Worm (Caenorhabditis elegans) whole organism, L2 larva: ENCODE results near the gene abu-2.

ENCODE experiments used
- C34F6.9 ChIP-seq: fragments of 150-350 bp; optimal IDR thresholded peaks from 2 replicates; lab custom pipeline; 2014; ENCODE audit warnings: missing biosample characterization, missing genetic modification characterization
- F13H6.1 ChIP-seq: sonication (generic microtip); optimal IDR thresholded peaks from 2 replicates; lab custom pipeline; 2016; ENCODE audit warnings: missing genetic modification characterization, missing compliant biosample characterization
- R02D3.7 ChIP-seq: fragments of 150-350 bp; optimal IDR thresholded peaks from 2 replicates; lab custom pipeline; 2014; ENCODE audit warnings: missing biosample characterization, missing genetic modification characterization
- Y55F3AM.14 ChIP-seq: fragments of 200-800 bp; sonication (Bioruptor generic); optimal IDR thresholded peaks from 2 replicates; lab custom pipeline; 2018; ENCODE audit warnings: mild to moderate bottlenecking, missing genetic modification characterization, missing compliant biosample characterization
- alr-1 ChIP-seq: fragments of 150-350 bp; optimal IDR thresholded peaks from 2 replicates; lab custom pipeline; 2014; ENCODE audit warnings: missing biosample characterization, missing genetic modification characterization
- aly-2 ChIP-seq: fragments of 150-350 bp; optimal IDR thresholded peaks from 2 replicates; lab custom pipeline; 2014; ENCODE audit warnings: missing biosample characterization, missing genetic modification characterization
- ama-1 ChIP-seq: fragments of 150-350 bp; optimal IDR thresholded peaks from 2 replicates; lab custom pipeline; 2018; ENCODE audit warnings: inconsistent platforms
- blmp-1 ChIP-seq: sonication (generic microtip); optimal IDR thresholded peaks from 2 replicates; lab custom pipeline; 2017; ENCODE audit warnings: missing genetic modification characterization, mild to moderate bottlenecking, missing compliant biosample characterization, antibody characterized with exemption, moderate library complexity; ENCODE audit not compliant: insufficient read depth
- crh-2 ChIP-seq: sonication (generic microtip); optimal IDR thresholded peaks from 2 replicates; lab custom pipeline; 2017; ENCODE audit warnings: missing biosample characterization, missing genetic modification characterization
- dmd-4 ChIP-seq: sonication (generic microtip); optimal IDR thresholded peaks from 2 replicates; lab custom pipeline; 2017; ENCODE audit warnings: missing biosample characterization, missing genetic modification characterization
- egl-27 ChIP-seq: sonication (generic microtip); optimal IDR thresholded peaks from 3 replicates; lab custom pipeline; 2017; ENCODE audit warnings: missing biosample characterization, missing genetic modification reagents, missing genetic modification characterization
- elt-1 ChIP-seq: fragments of 150-350 bp; optimal IDR thresholded peaks from 2 replicates; lab custom pipeline; 2014; ENCODE audit warnings: missing biosample characterization, missing genetic modification characterization
- elt-3 ChIP-seq: sonication (generic microtip); optimal IDR thresholded peaks from 2 replicates; lab custom pipeline; 2017; ENCODE audit warnings: missing biosample characterization, missing genetic modification characterization
- fos-1 ChIP-seq: fragments of 150-350 bp; optimal IDR thresholded peaks from 2 replicates; lab custom pipeline; 2014; ENCODE audit warnings: missing biosample characterization, missing genetic modification characterization
- gmeb-1 ChIP-seq: fragments of 150-350 bp; optimal IDR thresholded peaks from 2 replicates; lab custom pipeline; 2014; ENCODE audit warnings: missing biosample characterization, missing genetic modification characterization
- lin-11 ChIP-seq: fragments of 150-350 bp; sonication (generic microtip); optimal IDR thresholded peaks from 2 replicates; lab custom pipeline; 2014; ENCODE audit warnings: missing biosample characterization, missing genetic modification characterization, inconsistent platforms, mixed read lengths
- lin-13 ChIP-seq: fragments of 150-350 bp; optimal IDR thresholded peaks from 2 replicates; lab custom pipeline; 2014; ENCODE audit warnings: missing biosample characterization, missing genetic modification reagents, missing genetic modification characterization
- lin-39 ChIP-seq: fragments of 150-350 bp; optimal IDR thresholded peaks from 2 replicates; lab custom pipeline; 2014; ENCODE audit warnings: missing biosample characterization, missing genetic modification reagents, missing genetic modification characterization
- lsy-2 ChIP-seq, 2 experiments: fragments of 150-350 bp in 1 of 2; sonication (generic microtip) in 1 of 2; optimal IDR thresholded peaks; 2 replicates each; lab custom pipeline; 2014 to 2017; ENCODE audit warnings: missing biosample characterization in 2 of 2, missing genetic modification characterization in 2 of 2
- mab-5 ChIP-seq: fragments of 150-350 bp; optimal IDR thresholded peaks from 2 replicates; lab custom pipeline; 2014; ENCODE audit warnings: missing biosample characterization, missing genetic modification characterization
- mbf-1 ChIP-seq: sonication (generic microtip); optimal IDR thresholded peaks from 2 replicates; lab custom pipeline; 2017; ENCODE audit warnings: missing biosample characterization, missing genetic modification characterization
- mdl-1 ChIP-seq, 2 experiments: fragments of 150-350 bp in 1 of 2; sonication (generic microtip) in 1 of 2; optimal IDR thresholded peaks; 2 replicates each; lab custom pipeline; 2017; ENCODE audit warnings: missing biosample characterization in 2 of 2, missing genetic modification characterization in 2 of 2
- nhr-129 ChIP-seq: fragments of 150-350 bp; optimal IDR thresholded peaks from 2 replicates; lab custom pipeline; 2014; ENCODE audit warnings: missing biosample characterization, missing genetic modification characterization
- nhr-21 ChIP-seq: fragments of 150-350 bp; optimal IDR thresholded peaks from 2 replicates; lab custom pipeline; 2014; ENCODE audit warnings: missing biosample characterization, missing genetic modification characterization
- nhr-23 ChIP-seq: fragments of 150-350 bp; optimal IDR thresholded peaks from 2 replicates; lab custom pipeline; 2014; ENCODE audit warnings: missing biosample characterization, missing genetic modification reagents, missing genetic modification characterization
- nhr-25 ChIP-seq: fragments of 150-350 bp; sonication (generic microtip); optimal IDR thresholded peaks from 3 replicates; lab custom pipeline; 2014; ENCODE audit warnings: missing biosample characterization, missing genetic modification characterization
- nhr-6 ChIP-seq: fragments of 150-350 bp; optimal IDR thresholded peaks from 2 replicates; lab custom pipeline; 2014; ENCODE audit warnings: missing biosample characterization, missing genetic modification characterization
- nhr-77 ChIP-seq: fragments of 150-350 bp; optimal IDR thresholded peaks from 2 replicates; lab custom pipeline; 2014; ENCODE audit warnings: missing biosample characterization, missing genetic modification characterization
- peb-1 ChIP-seq: fragments of 150-350 bp; optimal IDR thresholded peaks from 2 replicates; lab custom pipeline; 2014; ENCODE audit warnings: missing biosample characterization, missing genetic modification characterization
- skn-1 ChIP-seq: sonication (generic microtip); optimal IDR thresholded peaks from 2 replicates; lab custom pipeline; 2017; ENCODE audit warnings: missing biosample characterization, missing genetic modification characterization
- sma-3 ChIP-seq: sonication (generic microtip); optimal IDR thresholded peaks from 2 replicates; lab custom pipeline; 2016; ENCODE audit warnings: missing genetic modification reagents, missing genetic modification characterization, missing compliant biosample characterization
- sma-9 ChIP-seq, 2 experiments: fragments of 150-350 bp in 1 of 2; sonication (generic microtip) in 1 of 2; optimal IDR thresholded peaks; 2 replicates each; lab custom pipeline; 2014 to 2016; ENCODE audit warnings: missing genetic modification characterization in 2 of 2, mild to moderate bottlenecking in 1 of 2, missing biosample characterization in 1 of 2, missing compliant biosample characterization in 1 of 2, missing genetic modification reagents in 1 of 2, moderate library complexity in 1 of 2
- snpc-4 ChIP-seq: fragments of 150-350 bp; optimal IDR thresholded peaks from 2 replicates; lab custom pipeline; 2014; ENCODE audit warnings: missing biosample characterization, missing genetic modification characterization
- unc-55 ChIP-seq: fragments of 150-350 bp; sonication (generic microtip); optimal IDR thresholded peaks from 3 replicates; lab custom pipeline; 2014; ENCODE audit warnings: missing biosample characterization, missing genetic modification reagents, missing genetic modification characterization
- ztf-1 ChIP-seq: fragments of 200-800 bp; sonication (Bioruptor generic); conservative IDR thresholded peaks from 2 replicates; pipeline ENCODE4 v1.3.6; 2022; ENCODE audit warnings: missing genetic modification characterization, missing compliant biosample characterization
- ztf-11 ChIP-seq: sonication (generic microtip); optimal IDR thresholded peaks from 2 replicates; lab custom pipeline; 2017; ENCODE audit warnings: missing biosample characterization, missing genetic modification characterization
- ztf-4 ChIP-seq: fragments of 150-350 bp; optimal IDR thresholded peaks from 2 replicates; lab custom pipeline; 2014; ENCODE audit warnings: missing biosample characterization, missing genetic modification characterization

abu-2 gene

DNA sequence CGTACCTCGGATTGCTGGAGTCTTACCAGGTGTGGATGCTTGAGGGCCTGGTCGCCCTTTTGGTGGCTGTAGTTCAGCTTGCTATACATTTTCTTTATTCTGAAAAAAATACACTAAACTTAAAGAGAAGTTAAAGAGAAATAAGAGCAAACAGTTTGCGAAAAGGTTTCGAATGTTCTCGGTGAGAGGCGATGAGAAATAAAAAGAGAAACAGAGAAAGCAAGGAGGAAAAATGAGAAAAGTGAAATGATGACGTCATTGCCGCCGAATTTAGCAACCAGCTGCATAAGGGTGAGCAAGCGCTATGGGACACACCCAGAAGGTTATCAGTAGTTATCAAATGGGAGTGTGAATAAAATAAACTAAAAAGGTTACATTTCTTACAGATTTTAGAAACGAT is 43.3 kb upstream of the abu-2 start, which contains the start of gene cebp-1:
Gene cebp-1, minus strand, starts transcription at position 99 of the 400 bp plus-strand sequence.
- TF ChIP-seq ztf-11 (tag; lab: Kevin White, UChicago) (no peak), lsy-2 (tag; optimal IDR thresholded peaks at IDR 0.05; lab: Kevin White, UChicago) (peak in 1 of 2 experiments; percentile 7), alr-1 (tag; lab: Kevin White, UChicago) (no peak), egl-27 (tag; lab: Kevin White, UChicago) (peak; percentile 33), sma-9 (GFP tag; optimal IDR thresholded peaks at IDR 0.05; lab: Kevin White, UChicago) (peak; percentile 85), sma-9 (tag; optimal IDR thresholded peaks at IDR 0.05; lab: Kevin White, UChicago) (no peak), nhr-129 (tag; lab: Kevin White, UChicago) (no peak), Y55F3AM.14 (GFP tag; lab: Kevin White, UChicago) (no peak), dmd-4 (tag; lab: Kevin White, UChicago) (no peak), crh-2 (tag; lab: Kevin White, UChicago) (no peak), sma-3 (peak; percentile 23), blmp-1 (peak; percentile 63), lin-39 (tag; lab: Kevin White, UChicago) (no peak), F13H6.1 (tag; lab: Kevin White, UChicago) (peak; percentile 18), unc-55 (GFP tag; lab: Kevin White, UChicago) (peak; percentile 36), aly-2 (tag; lab: Kevin White, UChicago) (no peak), nhr-23 (tag; lab: Kevin White, UChicago) (no peak), nhr-6 (tag; lab: Kevin White, UChicago) (no peak), nhr-77 (no peak), elt-3 (no peak), ama-1 (lab: Kevin White, UChicago) (peak; percentile 30), fos-1 (tag; lab: Kevin White, UChicago) (peak; percentile 89), elt-1 (no peak), skn-1 (tag; lab: Kevin White, UChicago) (no peak)

DNA sequence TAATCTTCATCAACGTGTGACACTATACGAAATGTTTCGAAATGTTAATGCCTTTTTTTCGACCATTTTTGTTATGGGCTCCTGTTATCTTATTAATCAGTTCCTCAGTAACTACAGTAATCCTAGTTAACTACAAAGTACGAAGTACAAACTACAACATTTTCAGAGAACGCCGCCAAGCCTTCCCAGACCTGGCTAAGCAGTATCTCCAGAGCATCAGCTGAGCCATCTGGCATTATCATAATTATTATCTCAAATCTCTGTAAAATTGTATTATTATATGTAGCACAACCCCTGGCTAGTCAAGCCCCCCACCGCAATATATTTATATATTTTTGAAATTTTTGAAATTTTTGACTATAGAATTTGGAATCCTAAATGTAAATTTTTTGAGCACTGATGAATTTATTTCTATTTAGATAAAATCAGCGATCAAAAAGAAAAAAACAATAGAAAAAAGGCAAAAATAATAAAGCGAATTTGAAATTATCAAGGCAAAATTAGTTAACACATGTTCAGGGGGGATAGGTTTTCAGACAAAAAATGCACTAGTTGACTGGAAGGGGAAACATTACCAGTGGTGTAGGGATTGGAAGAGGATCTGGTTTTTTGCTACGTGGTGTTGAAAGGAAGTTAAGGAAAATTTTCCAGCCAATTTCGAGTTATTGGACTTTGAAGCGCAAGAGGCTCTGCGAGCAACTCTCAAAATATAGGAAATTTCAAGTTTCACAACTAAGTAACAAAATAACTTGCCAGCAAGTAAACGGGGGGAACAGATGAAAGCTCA is 41.6 kb upstream of the abu-2 start:
- TF ChIP-seq elt-1, result no peak
- TF ChIP-seq F13H6.1 (tag; lab: Kevin White, UChicago), result peak; percentile 20
- TF ChIP-seq ztf-4, result peak; percentile 32
- TF ChIP-seq nhr-21 (tag; lab: Kevin White, UChicago), result no peak
- peak; percentile 83 for TF ChIP-seq ama-1 (lab: Kevin White, UChicago)
- no peak for TF ChIP-seq gmeb-1

DNA sequence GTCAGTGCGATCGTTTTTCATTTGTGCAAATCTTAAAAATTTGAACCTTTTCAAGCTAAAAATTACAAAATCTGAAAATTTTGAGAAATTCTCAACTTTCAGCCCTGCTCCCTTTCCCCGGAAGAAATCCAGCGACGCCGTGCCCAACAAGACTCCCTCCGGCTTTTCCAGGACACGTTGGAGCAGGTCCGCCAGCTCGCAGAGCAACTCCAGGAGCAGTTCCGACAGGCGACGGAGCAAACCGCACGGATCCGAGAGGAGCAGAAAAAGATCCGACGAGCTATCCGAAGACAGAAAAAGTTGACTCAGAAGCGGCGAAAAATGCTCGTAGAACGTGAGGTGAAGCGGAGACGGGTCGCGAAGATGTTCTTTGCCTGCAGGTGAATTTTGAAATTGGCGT is 40.8 kb upstream of the abu-2 start:
- no peak for TF ChIP-seq sma-3
- TF ChIP-seq fos-1 (tag; lab: Kevin White, UChicago), result no peak
- no peak for TF ChIP-seq peb-1 (tag; lab: Kevin White, UChicago)
- no peak for TF ChIP-seq ztf-1 (GFP tag; lab: Robert Waterston, UW)
- TF ChIP-seq mab-5 (tag; lab: Kevin White, UChicago), result no peak
- no peak for TF ChIP-seq nhr-23 (tag; lab: Kevin White, UChicago)
- TF ChIP-seq egl-27 (tag; lab: Kevin White, UChicago), result no peak
- no peak for TF ChIP-seq elt-1
- no peak for TF ChIP-seq lin-39 (tag; lab: Kevin White, UChicago)
- no peak for TF ChIP-seq R02D3.7
- TF ChIP-seq nhr-77, result no peak

DNA sequence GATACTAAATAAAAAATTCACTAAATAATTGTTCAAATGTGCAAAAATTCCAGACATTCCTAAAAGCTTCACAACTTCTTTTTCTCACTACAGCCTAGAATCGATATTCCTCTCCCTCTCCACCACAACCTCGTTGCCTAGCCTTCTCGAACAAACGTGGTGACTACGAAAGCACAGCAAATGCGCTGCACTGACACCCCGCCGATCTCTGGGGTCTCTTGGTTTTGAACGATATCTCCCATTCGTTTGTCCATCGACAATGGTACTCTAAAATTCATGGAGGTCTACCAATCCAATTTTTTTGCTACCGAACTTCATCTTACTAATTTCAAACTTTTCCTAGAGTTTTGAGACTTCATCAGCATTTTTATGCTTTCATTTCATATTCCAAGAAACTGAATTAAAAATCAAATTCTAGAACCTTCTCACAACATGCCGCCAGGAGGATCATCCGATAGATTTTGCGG is 39.9 kb upstream of the abu-2 start, which contains the start of gene W05H7.1:
Gene W05H7.1, plus strand, starts transcription at position 417 of the 467 bp plus-strand sequence.
- TF ChIP-seq lsy-2 (tag; optimal IDR thresholded peaks at IDR 0.05; lab: Kevin White, UChicago) (peak in 1 of 2 experiments; percentile 51), crh-2 (tag; lab: Kevin White, UChicago) (peak; percentile 51), sma-3 (peak; percentile 3), mbf-1 (no peak), nhr-21 (tag; lab: Kevin White, UChicago) (no peak), nhr-25 (tag; lab: Kevin White, UChicago) (peak; percentile 38), sma-9 (GFP tag; optimal IDR thresholded peaks at IDR 0.05; lab: Kevin White, UChicago) (peak; percentile 28), sma-9 (tag; optimal IDR thresholded peaks at IDR 0.05; lab: Kevin White, UChicago) (no peak), fos-1 (tag; lab: Kevin White, UChicago) (peak; percentile 18), dmd-4 (tag; lab: Kevin White, UChicago) (no peak), mdl-1 (tag; optimal IDR thresholded peaks at IDR 0.05; lab: Kevin White, UChicago) (peak in 1 of 2 experiments; percentile 22), snpc-4 (no peak), nhr-129 (tag; lab: Kevin White, UChicago) (peak; percentile 70), C34F6.9 (tag; lab: Kevin White, UChicago) (peak; percentile 60), nhr-77 (no peak), lin-13 (peak; percentile 14), F13H6.1 (tag; lab: Kevin White, UChicago) (peak; percentile 37), lin-11 (tag; lab: Kevin White, UChicago) (peak; percentile 41), unc-55 (GFP tag; lab: Kevin White, UChicago) (peak; percentile 72), ztf-4 (no peak), ztf-1 (GFP tag; lab: Robert Waterston, UW) (no peak)
